Worm (Caenorhabditis elegans): Measurements from ENCODE around the gene srv-29.
A peak's percentile ranks its signal among the peaks of the same experiment; 100 is the strongest.

The srv-29 gene

ce11 chrIV:6299523-6299922 is 33.1 kb upstream of the srv-29 start:
- peak in 1 of 2 experiments; percentile 96 for TF ChIP-seq unc-62 (GFP tag; optimal IDR thresholded peaks at IDR 0.05 in 1 of 2)
- TF ChIP-seq unc-62 (tag; optimal IDR thresholded peaks at IDR 0.05): no peak
- no peak for TF ChIP-seq aly-2 (tag; optimal IDR thresholded peaks at IDR 0.05)

ce11 chrIV:6298253-6298652 is 31.9 kb upstream of the srv-29 start, which contains the start of gene srv-27:
srv-27 (minus strand) TSS chrIV:6298353.
- TF ChIP-seq snpc-1.2 (GFP tag; IDR thresholded peaks at IDR 0.05) (no peak), F26F4.8 (GFP tag; conservative IDR thresholded peaks at IDR 0.05) (no peak), arid-1 (GFP tag; conservative IDR thresholded peaks at IDR 0.05) (no peak), T26A8.4 (GFP tag; IDR thresholded peaks at IDR 0.05) (no peak), lin-38 (GFP tag; IDR thresholded peaks at IDR 0.05) (no peak), lin-29 (GFP tag; IDR thresholded peaks at IDR 0.05) (no peak), zag-1 (tag; optimal IDR thresholded peaks at IDR 0.05) (no peak), ctbp-1 (GFP tag; IDR thresholded peaks at IDR 0.05) (no peak), pqm-1 (tag; optimal IDR thresholded peaks at IDR 0.05) (no peak), lin-1 (GFP tag; IDR thresholded peaks at IDR 0.05) (no peak), R02D3.7 (tag; optimal IDR thresholded peaks at IDR 0.05) (no peak), aly-2 (tag; optimal IDR thresholded peaks at IDR 0.05) (no peak), Y105C5A.15 (GFP tag; IDR thresholded peaks at IDR 0.05) (no peak), ceh-28 (tag; optimal IDR thresholded peaks at IDR 0.05) (no peak), daf-16 (GFP tag; optimal IDR thresholded peaks at IDR 0.05) (no peak), daf-16 (tag; optimal IDR thresholded peaks at IDR 0.05) (no peak)

ce11 chrIV:6294081-6294480 is 27.7 kb upstream of the srv-29 start, which contains the start of gene hil-2:
hil-2 (plus strand) TSS chrIV:6294240.
- peak in 1 of 2 experiments; percentile 66 for TF ChIP-seq unc-62 (GFP tag; optimal IDR thresholded peaks at IDR 0.05 in 1 of 2)
- TF ChIP-seq unc-62 (tag; optimal IDR thresholded peaks at IDR 0.05): no peak
- no peak for TF ChIP-seq dmd-8 (GFP tag; IDR thresholded peaks at IDR 0.05)
- peak; percentile 4 for TF ChIP-seq dve-1 (tag; optimal IDR thresholded peaks at IDR 0.05; ENCODE audit: insufficient read depth)
- 0 out of 2 replicates have a peak, but pooled peaks have one; percentile 27 for TF ChIP-seq snpc-1.2 (GFP tag; IDR thresholded peaks at IDR 0.05)

DNA sequence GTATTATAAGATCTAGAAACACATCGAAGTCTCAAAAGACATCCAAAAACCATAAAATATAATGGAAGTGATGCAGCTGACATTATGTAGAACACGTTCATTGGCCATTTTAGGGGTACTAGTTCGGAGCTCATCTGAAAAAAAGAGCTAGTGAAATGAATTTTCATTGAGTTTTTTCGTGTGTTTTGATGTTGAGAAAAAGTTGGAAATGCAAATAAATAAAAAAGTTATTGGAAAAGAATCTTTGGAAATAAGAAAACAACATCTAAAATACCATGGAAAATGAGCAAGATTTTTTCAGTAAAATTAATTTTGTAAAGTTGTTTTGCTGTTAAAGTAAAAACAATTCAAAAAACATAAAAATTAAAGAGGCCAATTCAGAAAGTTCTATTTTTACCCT is 24.3 kb upstream of the srv-29 start, which contains the start of gene srv-24:
TSS of gene srv-24 (minus strand) at position 101 of the 400 bp plus-strand sequence.
- no peak for TF ChIP-seq nhr-28 (tag; optimal IDR thresholded peaks at IDR 0.05)
- no peak for TF ChIP-seq Y48G9A.11 (GFP tag; IDR thresholded peaks at IDR 0.05)
- TF ChIP-seq F44E2.7 (GFP tag; IDR thresholded peaks at IDR 0.05): no peak
- no peak for TF ChIP-seq cey-2 (tag; optimal IDR thresholded peaks at IDR 0.05; ENCODE audit: borderline replicate concordance, insufficient read depth)
- no peak for TF ChIP-seq rbr-2 (tag; optimal IDR thresholded peaks at IDR 0.05)

DNA sequence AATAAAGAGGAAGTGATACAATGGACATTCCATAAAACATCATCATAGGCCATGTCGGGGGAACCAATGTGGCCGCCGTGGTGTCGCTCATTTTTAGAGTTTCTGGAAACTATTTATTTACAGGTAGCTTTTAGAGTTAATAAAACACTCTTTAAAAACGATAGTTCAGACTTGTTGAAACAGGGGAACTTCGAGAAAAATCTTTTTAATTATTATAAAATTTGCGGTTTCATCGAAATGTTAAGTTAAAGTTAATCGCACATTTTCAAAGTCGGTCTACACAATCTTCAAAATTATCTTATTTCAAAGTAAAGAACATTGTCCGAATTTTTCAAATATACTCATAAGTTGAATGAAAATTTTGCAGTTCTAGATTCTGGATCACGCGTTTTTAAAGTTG is 17.9 kb upstream of the srv-29 start, which contains the start of gene ops-1:
TSS of gene ops-1 (minus strand) at position 101 of the 400 bp plus-strand sequence.
- TF ChIP-seq ceh-28 (tag; optimal IDR thresholded peaks at IDR 0.05) (no peak), gei-8 (GFP tag; optimal IDR thresholded peaks at IDR 0.05) (no peak), Y75B8A.6 (GFP tag; IDR thresholded peaks at IDR 0.05) (no peak), ztf-11 (tag; optimal IDR thresholded peaks at IDR 0.05) (no peak), dpl-1 (GFP tag; optimal IDR thresholded peaks at IDR 0.05) (no peak), ceh-44 (GFP tag; IDR thresholded peaks at IDR 0.05) (no peak)

DNA sequence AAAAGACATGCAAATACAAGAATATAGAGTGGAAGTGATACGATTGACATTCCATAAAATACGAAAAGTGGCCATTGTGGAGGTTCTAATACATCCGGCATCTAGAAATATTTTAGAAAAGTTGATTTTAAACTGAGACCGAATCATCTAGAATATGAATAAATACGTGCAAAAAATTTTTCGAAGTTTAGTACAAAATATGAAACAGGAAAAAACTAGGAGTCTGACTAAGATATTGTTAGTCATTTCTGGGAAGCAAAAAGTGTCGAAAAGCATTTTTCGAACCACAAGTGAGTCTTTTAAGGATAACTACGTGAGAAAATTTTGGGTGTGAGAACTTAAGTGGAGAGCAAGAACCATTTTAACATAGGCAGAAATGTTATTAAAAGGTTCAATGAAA is 15.7 kb upstream of the srv-29 start, which contains the start of gene srv-32:
TSS of gene srv-32 (minus strand) at position 101 of the 400 bp plus-strand sequence.
- TF ChIP-seq hif-1 (tag; optimal IDR thresholded peaks at IDR 0.05): no peak
- TF ChIP-seq ctbp-1 (GFP tag; IDR thresholded peaks at IDR 0.05): no peak
- no peak for TF ChIP-seq Y48G9A.11 (GFP tag; IDR thresholded peaks at IDR 0.05)
- no peak for TF ChIP-seq lin-39 (tag; optimal IDR thresholded peaks at IDR 0.05)
- TF ChIP-seq zfp-3 (GFP tag; conservative IDR thresholded peaks at IDR 0.05): no peak
- no peak for TF ChIP-seq hmg-1.1 (GFP tag; IDR thresholded peaks at IDR 0.05)
- TF ChIP-seq ceh-20 (GFP tag; IDR thresholded peaks at IDR 0.05): no peak
- TF ChIP-seq ceh-28 (tag; optimal IDR thresholded peaks at IDR 0.05): no peak
- no peak for TF ChIP-seq nhr-111 (GFP tag; optimal IDR thresholded peaks at IDR 0.05)
- no peak for TF ChIP-seq lim-7 (GFP tag; IDR thresholded peaks at IDR 0.05)
- no peak for TF ChIP-seq F44E2.7 (GFP tag; IDR thresholded peaks at IDR 0.05)
- no peak for TF ChIP-seq egl-43 (GFP tag; IDR thresholded peaks at IDR 0.05)
- no peak for TF ChIP-seq ceh-62 (tag; optimal IDR thresholded peaks at IDR 0.05)
- no peak for TF ChIP-seq F49E8.2 (tag; optimal IDR thresholded peaks at IDR 0.05; ENCODE audit: borderline replicate concordance)
- no peak for TF ChIP-seq D1046.2 (GFP tag; IDR thresholded peaks at IDR 0.05)
- no peak for TF ChIP-seq ceh-82 (tag; optimal IDR thresholded peaks at IDR 0.05)
- TF ChIP-seq Y105C5A.15 (GFP tag; IDR thresholded peaks at IDR 0.05): no peak
- no peak for TF ChIP-seq jun-1 (tag; optimal IDR thresholded peaks at IDR 0.05)
